Worm (Caenorhabditis elegans): ENCODE data around the gene Y113G7B.28.

ce11 chrV:20235231-20235630, 39.4 kb downstream of the Y113G7B.28 start:
- TF ChIP-seq blmp-1 (tag; optimal IDR thresholded peaks at IDR 0.05; ENCODE audit: insufficient read depth) (no peak), unc-39 (tag; optimal IDR thresholded peaks at IDR 0.05) (no peak), ztf-11 (tag; optimal IDR thresholded peaks at IDR 0.05) (no peak), ama-1 (optimal IDR thresholded peaks at IDR 0.05) (no peak)
